Fruit fly (Drosophila melanogaster): Measurements from ENCODE around the gene CG46306.

Gene CG46306

dm6 chrX:16836091-16836799 is 925 bp upstream of the CG46306 start:
- peak; percentile 62 for TF ChIP-seq Vsx2 (GFP tag; optimal IDR thresholded peaks at IDR 0.05; ENCODE audit: partially characterized antibody)
- peak; percentile 74 for TF ChIP-seq Dif (GFP tag; optimal IDR thresholded peaks at IDR 0.05; ENCODE audit: partially characterized antibody)
- peak; percentile 7 for TF ChIP-seq Hr83 (GFP tag; optimal IDR thresholded peaks at IDR 0.05; ENCODE audit: poor library complexity, severe bottlenecking)
- TF ChIP-seq GATAd (GFP tag; optimal IDR thresholded peaks at IDR 0.05), result no peak
- TF ChIP-seq CrebA (GFP tag; optimal IDR thresholded peaks at IDR 0.05; ENCODE audit: borderline replicate concordance), result no peak
- no peak for TF ChIP-seq Rel (GFP tag; optimal IDR thresholded peaks at IDR 0.05)
- TF ChIP-seq Rel (tag; optimal IDR thresholded peaks at IDR 0.05), result peak; percentile 55
- peak in 1 of 2 experiments; percentile 82 for TF ChIP-seq dl (GFP tag; optimal IDR thresholded peaks at IDR 0.05; ENCODE audit: insufficient read depth in 1 of 2, partially characterized antibody in 2 of 2)
- no peak for TF ChIP-seq HLH106 (tag; optimal IDR thresholded peaks at IDR 0.05)
- TF ChIP-seq rgr (GFP tag; optimal IDR thresholded peaks at IDR 0.05), result no peak

dm6 chrX:16834259-16834658 is 1.1 kb downstream of the CG46306 start:
- no peak for TF ChIP-seq Hnf4 (GFP tag; optimal IDR thresholded peaks at IDR 0.05)
- peak; percentile 3 for TF ChIP-seq Sp1 (GFP tag; optimal IDR thresholded peaks at IDR 0.05)
- peak; percentile 22 for TF ChIP-seq h (GFP tag; optimal IDR thresholded peaks at IDR 0.05)
- TF ChIP-seq foxo (GFP tag; optimal IDR thresholded peaks at IDR 0.05), result peak in 1 of 2 experiments; percentile 50
- TF ChIP-seq OdsH (GFP tag; optimal IDR thresholded peaks at IDR 0.05), result peak; percentile 52
- peak; percentile 10 for TF ChIP-seq HLH106 (tag; optimal IDR thresholded peaks at IDR 0.05)
- TF ChIP-seq CG9705 (GFP tag; optimal IDR thresholded peaks at IDR 0.05), result no peak
- TF ChIP-seq Mio (GFP tag; optimal IDR thresholded peaks at IDR 0.05), result no peak
- no peak for TF ChIP-seq lola (GFP tag; optimal IDR thresholded peaks at IDR 0.05)
- TF ChIP-seq psq (GFP tag; optimal IDR thresholded peaks at IDR 0.05), result peak; percentile 49
- TF ChIP-seq CrebA (GFP tag; optimal IDR thresholded peaks at IDR 0.05; ENCODE audit: borderline replicate concordance), result no peak
- peak; percentile 49 for TF ChIP-seq fru (GFP tag; optimal IDR thresholded peaks at IDR 0.05)
- TF ChIP-seq br (GFP tag; optimal IDR thresholded peaks at IDR 0.05), result no peak
- peak; percentile 12 for TF ChIP-seq woc (GFP tag; optimal IDR thresholded peaks at IDR 0.05)
- TF ChIP-seq GATAd (GFP tag; optimal IDR thresholded peaks at IDR 0.05), result no peak
- TF ChIP-seq rgr (GFP tag; optimal IDR thresholded peaks at IDR 0.05), result peak; percentile 46
- no peak for TF ChIP-seq Jra (GFP tag; optimal IDR thresholded peaks at IDR 0.05)
- TF ChIP-seq ey (GFP tag; optimal IDR thresholded peaks at IDR 0.05), result peak; percentile 23

- TF ChIP-seq br (GFP tag; optimal IDR thresholded peaks at IDR 0.05) (peak; percentile 15), Dif (GFP tag; optimal IDR thresholded peaks at IDR 0.05; ENCODE audit: partially characterized antibody) (no peak), Dfd (GFP tag; optimal IDR thresholded peaks at IDR 0.05) (no peak), N (GFP tag; optimal IDR thresholded peaks at IDR 0.05) (no peak), psq (GFP tag; optimal IDR thresholded peaks at IDR 0.05) (no peak), sage (GFP tag; optimal IDR thresholded peaks at IDR 0.05) (no peak), brk (GFP tag; optimal IDR thresholded peaks at IDR 0.05) (no peak), Hr78 (GFP tag; optimal IDR thresholded peaks at IDR 0.05) (no peak), jim (GFP tag; optimal IDR thresholded peaks at IDR 0.05) (no peak), h (GFP tag; optimal IDR thresholded peaks at IDR 0.05) (peak; percentile 30), Hnf4 (GFP tag; optimal IDR thresholded peaks at IDR 0.05) (no peak), OdsH (GFP tag; optimal IDR thresholded peaks at IDR 0.05) (no peak), fru (GFP tag; optimal IDR thresholded peaks at IDR 0.05) (peak; percentile 54), GATAd (GFP tag; optimal IDR thresholded peaks at IDR 0.05) (no peak), sv (GFP tag; optimal IDR thresholded peaks at IDR 0.05) (peak; percentile 61), ey (GFP tag; optimal IDR thresholded peaks at IDR 0.05) (peak; percentile 27), Myc (optimal IDR thresholded peaks at IDR 0.05) (no peak), Abd-B (GFP tag; optimal IDR thresholded peaks at IDR 0.05) (no peak), Hr83 (GFP tag; optimal IDR thresholded peaks at IDR 0.05; ENCODE audit: poor library complexity, severe bottlenecking) (no peak), rgr (GFP tag; optimal IDR thresholded peaks at IDR 0.05) (peak; percentile 34), Jra (GFP tag; optimal IDR thresholded peaks at IDR 0.05) (no peak), tai (GFP tag; optimal IDR thresholded peaks at IDR 0.05) (no peak), foxo (GFP tag; optimal IDR thresholded peaks at IDR 0.05) (peak in 1 of 2 experiments; percentile 38), HLH106 (tag; optimal IDR thresholded peaks at IDR 0.05) (no peak)
Observed at dm6 chrX:16833097-16833496, 2.2 kb downstream of the CG46306 start.
